Worm (Caenorhabditis elegans) whole organism, L3 larva: ENCODE measurements around the gene grl-2.
A peak's percentile ranks its signal among the peaks of the same experiment; 100 is the strongest.

Experiments
- aly-2 ChIP-seq: fragments of 150-350 bp; optimal IDR thresholded peaks from 2 replicates; lab custom pipeline; 2014; ENCODE audit warnings: missing biosample characterization, missing genetic modification characterization
- ama-1 ChIP-seq: fragments of 150-350 bp; optimal IDR thresholded peaks from 2 replicates; lab custom pipeline; 2018
- ceh-16 ChIP-seq: sonication (generic microtip); optimal IDR thresholded peaks from 2 replicates; lab custom pipeline; 2017; ENCODE audit warnings: missing biosample characterization, missing genetic modification characterization
- ceh-28 ChIP-seq: fragments of 150-350 bp; optimal IDR thresholded peaks from 2 replicates; lab custom pipeline; 2014; ENCODE audit warnings: missing biosample characterization, missing genetic modification reagents, missing genetic modification characterization
- ceh-82 ChIP-seq: fragments of 150-350 bp; optimal IDR thresholded peaks from 2 replicates; lab custom pipeline; 2014; ENCODE audit warnings: missing biosample characterization, missing genetic modification characterization
- ceh-9 ChIP-seq: sonication (generic microtip); optimal IDR thresholded peaks from 2 replicates; lab custom pipeline; 2018; ENCODE audit warnings: missing biosample characterization, missing genetic modification characterization
- daf-12 ChIP-seq: fragments of 150-350 bp; optimal IDR thresholded peaks from 2 replicates; lab custom pipeline; 2014; ENCODE audit warnings: missing biosample characterization, missing genetic modification reagents, missing genetic modification characterization
- egl-27 ChIP-seq: sonication (generic microtip); optimal IDR thresholded peaks from 4 replicates; lab custom pipeline; 2017; ENCODE audit warnings: missing biosample characterization, missing genetic modification reagents, missing genetic modification characterization
- elt-2 ChIP-seq: sonication (generic microtip); optimal IDR thresholded peaks from 2 replicates; lab custom pipeline; 2016; ENCODE audit warnings: missing genetic modification reagents, mild to moderate bottlenecking, missing genetic modification characterization, missing compliant biosample characterization
- fkh-10 ChIP-seq: sonication (generic microtip); optimal IDR thresholded peaks from 2 replicates; lab custom pipeline; 2017; ENCODE audit warnings: missing biosample characterization, missing genetic modification reagents, missing genetic modification characterization
- fkh-2 ChIP-seq: fragments of 150-350 bp; optimal IDR thresholded peaks from 2 replicates; lab custom pipeline; 2014; ENCODE audit warnings: missing biosample characterization, missing genetic modification reagents, missing genetic modification characterization
- fos-1 ChIP-seq: fragments of 150-350 bp; optimal IDR thresholded peaks from 2 replicates; lab custom pipeline; 2014; ENCODE audit warnings: missing biosample characterization, missing genetic modification characterization
- hmg-11 ChIP-seq: sonication (generic microtip); optimal IDR thresholded peaks from 2 replicates; lab custom pipeline; 2016; ENCODE audit warnings: missing genetic modification characterization, missing compliant biosample characterization
- jun-1 ChIP-seq: fragments of 150-350 bp; optimal IDR thresholded peaks from 2 replicates; lab custom pipeline; 2014; ENCODE audit warnings: missing biosample characterization, missing genetic modification reagents, missing genetic modification characterization
- lin-15B ChIP-seq: fragments of 150-350 bp; optimal IDR thresholded peaks from 2 replicates; lab custom pipeline; 2014; ENCODE audit warnings: missing biosample characterization, missing genetic modification characterization
- lin-39 ChIP-seq: fragments of 150-350 bp; optimal IDR thresholded peaks from 2 replicates; lab custom pipeline; 2018; ENCODE audit warnings: missing biosample characterization, missing genetic modification reagents, missing genetic modification characterization
- mdl-1 ChIP-seq: fragments of 150-350 bp; optimal IDR thresholded peaks from 2 replicates; lab custom pipeline; 2014; ENCODE audit warnings: missing biosample characterization, missing genetic modification characterization
- nfya-1 ChIP-seq: sonication (generic microtip); optimal IDR thresholded peaks from 2 replicates; lab custom pipeline; 2017; ENCODE audit warnings: missing genetic modification characterization, mild to moderate bottlenecking, missing compliant biosample characterization, antibody characterized with exemption, moderate library complexity; ENCODE audit not compliant: insufficient read depth
- nhr-237 ChIP-seq: fragments of 150-350 bp; optimal IDR thresholded peaks from 2 replicates; lab custom pipeline; 2014; ENCODE audit warnings: missing biosample characterization, missing genetic modification characterization
- nhr-25 ChIP-seq: sonication (generic microtip); optimal IDR thresholded peaks from 2 replicates; lab custom pipeline; 2017; ENCODE audit warnings: missing biosample characterization, missing genetic modification characterization
- nhr-28 ChIP-seq: fragments of 150-350 bp; optimal IDR thresholded peaks from 2 replicates; lab custom pipeline; 2014; ENCODE audit warnings: missing biosample characterization, missing genetic modification characterization
- nhr-43 ChIP-seq: sonication (generic microtip); optimal IDR thresholded peaks from 2 replicates; lab custom pipeline; 2016; ENCODE audit warnings: mild to moderate bottlenecking, missing genetic modification characterization, missing compliant biosample characterization; ENCODE audit not compliant: poor library complexity, severe bottlenecking
- nhr-77 ChIP-seq: fragments of 150-350 bp; optimal IDR thresholded peaks from 2 replicates; lab custom pipeline; 2014; ENCODE audit warnings: missing biosample characterization, missing genetic modification characterization
- pha-4 ChIP-seq: fragments of 150-350 bp; optimal IDR thresholded peaks from 2 replicates; lab custom pipeline; 2014; ENCODE audit warnings: missing biosample characterization, missing genetic modification reagents, missing genetic modification characterization
- pqm-1 ChIP-seq: fragments of 150-350 bp; optimal IDR thresholded peaks from 2 replicates; lab custom pipeline; 2017; ENCODE audit warnings: missing biosample characterization, missing genetic modification characterization, inconsistent platforms
- sea-2 ChIP-seq: fragments of 150-350 bp; sonication (generic microtip); optimal IDR thresholded peaks from 4 replicates; lab custom pipeline; 2014; ENCODE audit warnings: missing biosample characterization, missing genetic modification reagents, missing genetic modification characterization
- skn-1 ChIP-seq: fragments of 150-350 bp; optimal IDR thresholded peaks from 2 replicates; lab custom pipeline; 2014; ENCODE audit warnings: missing biosample characterization, missing genetic modification characterization
- snpc-4 ChIP-seq: fragments of 150-350 bp; optimal IDR thresholded peaks from 2 replicates; lab custom pipeline; 2014; ENCODE audit warnings: missing biosample characterization, missing genetic modification characterization
- tbx-2 ChIP-seq: sonication (generic microtip); optimal IDR thresholded peaks from 2 replicates; lab custom pipeline; 2016; ENCODE audit warnings: mild to moderate bottlenecking, missing genetic modification characterization, missing compliant biosample characterization
- unc-39 ChIP-seq: sonication (generic microtip); optimal IDR thresholded peaks from 4 replicates; lab custom pipeline; 2017; ENCODE audit warnings: missing biosample characterization, missing genetic modification characterization
- ztf-11 ChIP-seq: fragments of 150-350 bp; optimal IDR thresholded peaks from 2 replicates; lab custom pipeline; 2014; ENCODE audit warnings: missing biosample characterization, missing genetic modification characterization

The grl-2 gene

DNA sequence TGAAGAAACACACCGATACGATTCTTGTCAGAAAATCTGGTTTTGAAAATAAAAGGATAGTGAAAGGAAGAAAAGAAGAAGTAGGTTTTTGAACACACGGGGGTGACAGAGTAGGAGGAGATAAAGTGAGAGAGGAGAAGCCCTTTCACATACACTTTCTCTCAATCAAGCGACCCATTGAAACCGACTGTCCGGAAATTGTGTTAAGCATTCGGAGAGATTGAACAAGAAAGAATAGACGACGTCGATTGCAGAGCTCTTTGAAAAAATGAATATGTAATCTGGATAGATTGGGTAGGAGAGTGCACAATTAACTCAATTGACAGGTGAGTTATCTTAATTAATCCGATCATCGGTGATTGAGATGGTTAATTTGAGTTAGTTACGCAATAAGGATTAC lies 43.6 kb upstream of the grl-2 start:
- no peak for TF ChIP-seq unc-39
- TF ChIP-seq fkh-10 (GFP tag; lab: Kevin White, UChicago) = peak; percentile 21
- no peak for TF ChIP-seq fos-1
- no peak for TF ChIP-seq nhr-43 (tag; lab: Kevin White, UChicago)
- TF ChIP-seq ceh-82 (tag; lab: Kevin White, UChicago) = no peak
- no peak for TF ChIP-seq nhr-25 (tag; lab: Kevin White, UChicago)
- TF ChIP-seq tbx-2 (tag; lab: Kevin White, UChicago) = no peak
- no peak for TF ChIP-seq nhr-237 (tag; lab: Kevin White, UChicago)

DNA sequence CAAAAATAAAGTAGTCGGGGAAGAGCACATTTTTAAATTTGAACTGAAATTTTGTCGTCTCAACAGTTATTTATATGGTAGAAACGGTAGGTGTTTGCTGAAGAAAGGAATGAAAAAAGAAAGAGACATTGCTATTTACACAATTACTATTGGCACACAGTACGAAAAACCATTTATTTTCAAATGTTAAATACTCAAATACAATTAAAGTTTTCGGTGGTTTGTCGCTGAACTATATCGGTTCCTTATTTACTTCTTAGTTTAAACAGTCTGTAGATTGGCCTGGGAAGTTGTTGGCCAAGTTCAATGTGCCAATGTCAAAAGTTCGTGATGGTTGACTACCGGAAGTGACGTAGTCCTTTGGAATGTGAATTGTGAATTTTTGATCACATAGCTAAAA lies 40.8 kb upstream of the grl-2 start, which contains the start of gene ttr-27:
Gene ttr-27 (minus strand): TSS at position 45 of the 400 bp plus-strand sequence.
- no peak for TF ChIP-seq sea-2 (GFP tag; lab: Kevin White, UChicago)
- no peak for TF ChIP-seq elt-2 (tag; lab: Kevin White, UChicago)
- no peak for TF ChIP-seq nfya-1 (tag; lab: Kevin White, UChicago)
- no peak for TF ChIP-seq ceh-16 (tag; lab: Kevin White, UChicago)
- TF ChIP-seq pha-4 (tag; lab: Kevin White, UChicago) = peak; percentile 91
- no peak for TF ChIP-seq mdl-1
- no peak for TF ChIP-seq ztf-11 (tag; lab: Kevin White, UChicago)
- TF ChIP-seq, all 47 proteins: peak for 1

DNA sequence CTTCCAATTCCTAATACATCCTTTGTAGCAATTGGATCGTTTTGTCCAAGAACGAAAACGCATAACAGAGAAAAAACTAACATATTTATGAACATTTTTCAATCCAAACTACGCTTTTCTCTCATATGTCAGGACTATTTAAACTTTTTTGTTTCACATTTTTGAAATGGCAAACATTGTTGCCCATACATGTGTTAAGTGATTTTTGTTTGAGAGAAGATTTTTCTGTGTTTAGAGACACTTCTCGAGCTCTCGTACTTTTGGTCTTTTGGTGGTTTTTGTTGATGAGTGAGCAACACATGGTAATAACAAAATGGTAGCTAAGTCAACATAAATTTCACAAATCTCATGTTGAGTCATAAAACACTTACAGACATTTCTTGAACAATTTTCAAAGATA lies 39.8 kb upstream of the grl-2 start, which contains the start of gene ttr-28:
Gene ttr-28 (minus strand): TSS at position 101 of the 400 bp plus-strand sequence.
- TF ChIP-seq hmg-11 (tag; lab: Kevin White, UChicago) (no peak), pha-4 (tag; lab: Kevin White, UChicago) (peak; percentile 17)

DNA sequence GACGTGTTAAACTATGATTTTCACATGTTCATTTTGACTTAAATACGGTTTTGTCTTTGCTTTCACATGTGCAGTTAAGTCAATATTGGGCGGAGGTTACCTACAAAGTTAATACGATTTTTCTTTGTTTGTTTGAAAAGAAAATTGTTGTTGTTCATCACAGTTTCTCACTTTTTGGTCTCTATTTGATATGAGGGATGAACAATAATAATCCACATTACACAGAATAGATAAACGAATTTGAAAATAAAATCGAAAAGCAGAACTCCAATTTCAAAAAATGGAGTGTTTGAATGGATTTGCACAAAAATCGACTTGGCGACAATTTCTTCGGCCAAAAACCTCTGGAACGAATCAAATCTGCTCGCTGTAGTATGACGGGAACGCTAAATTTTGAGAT lies 38.1 kb upstream of the grl-2 start, which contains the start of gene ttr-29:
Gene ttr-29 (minus strand): TSS at position 101 of the 400 bp plus-strand sequence.
- TF ChIP-seq skn-1 (no peak), pha-4 (tag; lab: Kevin White, UChicago) (peak; percentile 90)

DNA sequence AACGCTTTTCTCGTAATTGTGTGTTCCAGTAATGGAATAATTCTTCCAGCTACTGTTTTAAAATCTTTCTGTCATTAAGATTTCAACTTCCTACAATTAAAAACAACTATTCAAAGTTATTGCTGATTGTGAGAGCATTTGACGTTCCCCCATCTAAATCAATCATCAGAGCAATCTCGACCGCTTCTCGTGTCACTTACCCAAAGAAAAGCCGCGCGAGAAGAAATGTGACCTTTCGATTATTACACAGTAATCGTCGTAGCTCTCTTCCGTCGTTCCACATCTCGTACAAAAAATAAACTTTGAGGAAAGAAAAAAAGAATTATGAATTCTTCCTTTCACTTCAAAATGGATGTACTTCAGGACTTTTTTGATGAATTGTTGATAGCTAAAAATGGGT lies 37.4 kb upstream of the grl-2 start:
- TF ChIP-seq nhr-28 = no peak
- TF ChIP-seq lin-15B = no peak
- no peak for TF ChIP-seq lin-39 (tag; lab: Kevin White, UChicago)
- no peak for TF ChIP-seq daf-12 (tag; lab: Kevin White, UChicago)
- no peak for TF ChIP-seq ceh-9 (tag; lab: Kevin White, UChicago)
- no peak for TF ChIP-seq unc-39
- TF ChIP-seq ceh-82 (tag; lab: Kevin White, UChicago) = no peak
- TF ChIP-seq skn-1 = no peak
- TF ChIP-seq snpc-4 (tag; lab: Kevin White, UChicago) = no peak
- no peak for TF ChIP-seq nhr-237 (tag; lab: Kevin White, UChicago)
- no peak for TF ChIP-seq sea-2 (GFP tag; lab: Kevin White, UChicago)
- TF ChIP-seq fkh-2 = no peak
- no peak for TF ChIP-seq ceh-28 (tag; lab: Kevin White, UChicago)
- no peak for TF ChIP-seq ama-1 (lab: Kevin White, UChicago)
- no peak for TF ChIP-seq egl-27
- no peak for TF ChIP-seq ztf-11 (tag; lab: Kevin White, UChicago)
- TF ChIP-seq nhr-43 (tag; lab: Kevin White, UChicago) = no peak
- no peak for TF ChIP-seq jun-1 (tag; lab: Kevin White, UChicago)
- no peak for TF ChIP-seq aly-2 (tag; lab: Kevin White, UChicago)

DNA sequence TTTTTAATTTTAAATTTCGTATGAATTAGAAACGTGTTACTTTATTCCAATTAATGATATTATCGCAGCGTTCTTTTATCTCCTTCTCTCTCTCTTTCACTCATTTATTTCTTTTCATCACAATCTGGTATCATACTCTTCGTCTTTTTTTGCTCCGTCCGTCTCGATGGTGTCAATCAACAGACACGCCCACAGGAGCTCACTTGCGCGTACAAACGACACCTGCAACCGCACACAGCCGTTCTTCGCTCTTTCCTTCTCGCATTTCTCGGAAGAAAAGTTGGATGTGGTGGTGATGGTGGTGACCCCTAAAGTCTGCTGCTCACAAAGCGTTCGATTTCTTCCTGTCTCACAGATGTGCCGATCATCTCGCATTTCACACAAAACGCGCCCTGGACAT lies 36.3 kb upstream of the grl-2 start:
- TF ChIP-seq pqm-1 (tag; lab: Kevin White, UChicago) (no peak), nhr-77 (tag; lab: Kevin White, UChicago) (no peak)
